Fruit fly (Drosophila melanogaster) whole organism, prepupa: ENCODE data around the gene Tet.

Experiments used
- Blimp-1 ChIP-seq: fragments of 200-800 bp; sonication (Bioruptor generic); optimal IDR thresholded peaks from 3 replicates; lab custom pipeline; 2017; ENCODE audit warnings: missing biosample characterization, missing genetic modification characterization, mild to moderate bottlenecking, moderate library complexity, missing genetic modification reagents
- CG11294 ChIP-seq: fragments of 200-800 bp; sonication (Bioruptor generic); IDR thresholded peaks from 2 replicates; pipeline ENCODE4 v1.3.6; 2022; ENCODE audit warnings: missing biosample characterization, missing genetic modification characterization
- CG11902 ChIP-seq: fragments of 200-800 bp; sonication (Bioruptor generic); optimal IDR thresholded peaks from 3 replicates; lab custom pipeline; 2016; ENCODE audit warnings: missing biosample characterization, missing genetic modification characterization
- CG15336 ChIP-seq: fragments of 200-800 bp; sonication (Bioruptor generic); IDR thresholded peaks from 2 replicates; pipeline ENCODE4 v1.3.6; 2022; ENCODE audit warnings: missing biosample characterization, missing genetic modification characterization
- CG16779 ChIP-seq: fragments of 200-800 bp; sonication (Bioruptor generic); optimal IDR thresholded peaks from 3 replicates; lab custom pipeline; 2017; ENCODE audit warnings: missing biosample characterization, mild to moderate bottlenecking, missing genetic modification characterization
- CG3032 ChIP-seq: fragments of 200-800 bp; optimal IDR thresholded peaks from 2 replicates; lab custom pipeline; 2019; ENCODE audit warnings: missing biosample characterization, mild to moderate bottlenecking, missing genetic modification characterization, moderate library complexity
- CG31627 ChIP-seq: fragments of 200-800 bp; sonication (Bioruptor generic); optimal IDR thresholded peaks from 3 replicates; lab custom pipeline; 2016; ENCODE audit warnings: missing biosample characterization, missing genetic modification characterization
- CG32006 ChIP-seq: fragments of 200-800 bp; sonication (Bioruptor generic); optimal IDR thresholded peaks from 3 replicates; lab custom pipeline; 2017; ENCODE audit warnings: missing biosample characterization, mild to moderate bottlenecking, missing genetic modification characterization
- CG3919 ChIP-seq: fragments of 200-800 bp; sonication (Bioruptor generic); optimal IDR thresholded peaks from 3 replicates; lab custom pipeline; 2016; ENCODE audit warnings: missing biosample characterization, missing genetic modification characterization
- CG4318 ChIP-seq: fragments of 200-800 bp; sonication (Bioruptor generic); optimal IDR thresholded peaks from 3 replicates; lab custom pipeline; 2017; ENCODE audit warnings: missing biosample characterization, mild to moderate bottlenecking, missing genetic modification characterization
- CG6163 ChIP-seq: fragments of 200-800 bp; sonication (Bioruptor generic); IDR thresholded peaks from 3 replicates; pipeline ENCODE4 v1.3.6; 2022; ENCODE audit warnings: missing biosample characterization, missing genetic modification characterization
- CG6276 ChIP-seq: fragments of 200-800 bp; sonication (Bioruptor generic); optimal IDR thresholded peaks from 2 replicates; lab custom pipeline; 2017; ENCODE audit warnings: missing biosample characterization, mild to moderate bottlenecking, missing genetic modification characterization
- CG6792 ChIP-seq: fragments of 200-800 bp; sonication (Bioruptor generic); optimal IDR thresholded peaks from 3 replicates; lab custom pipeline; 2016; ENCODE audit warnings: missing biosample characterization, missing genetic modification characterization
- CG6808 ChIP-seq: fragments of 200-800 bp; sonication (Bioruptor generic); optimal IDR thresholded peaks from 3 replicates; lab custom pipeline; 2017; ENCODE audit warnings: missing biosample characterization, missing genetic modification characterization, mild to moderate bottlenecking, moderate library complexity, missing genetic modification reagents
- CG6854 ChIP-seq: fragments of 200-800 bp; sonication (Bioruptor generic); optimal IDR thresholded peaks from 2 replicates; lab custom pipeline; 2017; ENCODE audit warnings: missing biosample characterization, mild to moderate bottlenecking, missing genetic modification characterization
- CG7368 ChIP-seq: fragments of 200-800 bp; sonication (Bioruptor generic); optimal IDR thresholded peaks from 3 replicates; lab custom pipeline; 2016; ENCODE audit warnings: missing biosample characterization, missing genetic modification characterization
- CG8119 ChIP-seq: fragments of 200-800 bp; sonication (Bioruptor generic); IDR thresholded peaks from 3 replicates; pipeline ENCODE4 v1.3.6; 2022; ENCODE audit warnings: missing biosample characterization, missing genetic modification characterization
- CG8632 ChIP-seq: fragments of 200-800 bp; sonication (Bioruptor generic); optimal IDR thresholded peaks from 3 replicates; lab custom pipeline; 2016; ENCODE audit warnings: missing biosample characterization, missing genetic modification characterization
- CG9139 ChIP-seq: fragments of 200-800 bp; sonication (Bioruptor generic); optimal IDR thresholded peaks from 3 replicates; lab custom pipeline; 2017; ENCODE audit warnings: missing biosample characterization, mild to moderate bottlenecking, missing genetic modification characterization
- Eip75B ChIP-seq: fragments of 200-800 bp; sonication (Bioruptor generic); optimal IDR thresholded peaks from 3 replicates; lab custom pipeline; 2016; ENCODE audit warnings: missing biosample characterization, missing genetic modification characterization
- Eip78C ChIP-seq: fragments of 200-800 bp; sonication (Bioruptor generic); peaks from one replicate; lab custom pipeline; 2016; ENCODE audit warnings: missing biosample characterization, missing genetic modification characterization
- Eip93F ChIP-seq: fragments of 200-800 bp; sonication (Bioruptor generic); optimal IDR thresholded peaks from 2 replicates; lab custom pipeline; 2016; ENCODE audit warnings: missing biosample characterization, mild to moderate bottlenecking, missing genetic modification characterization
- Ets21C ChIP-seq: fragments of 200-800 bp; sonication (Bioruptor generic); optimal IDR thresholded peaks from 3 replicates; lab custom pipeline; 2016; ENCODE audit warnings: missing biosample characterization, missing genetic modification characterization
- Gug ChIP-seq: fragments of 200-800 bp; sonication (Bioruptor generic); IDR thresholded peaks from 2 replicates; pipeline ENCODE4 v1.3.6; 2022; ENCODE audit warnings: missing biosample characterization, missing genetic modification characterization
- Hr38 ChIP-seq: sonication (Bioruptor generic); optimal IDR thresholded peaks from 2 replicates; lab custom pipeline; 2016; ENCODE audit warnings: missing biosample characterization, missing genetic modification characterization
- Hr39 ChIP-seq: fragments of 200-800 bp; sonication (Bioruptor generic); optimal IDR thresholded peaks from 2 replicates; lab custom pipeline; 2016; ENCODE audit warnings: missing biosample characterization, missing genetic modification characterization
- Hr4 ChIP-seq: fragments of 200-800 bp; sonication (Bioruptor generic); optimal IDR thresholded peaks from 3 replicates; lab custom pipeline; 2016; ENCODE audit warnings: missing biosample characterization, missing genetic modification characterization
- Lpt ChIP-seq: fragments of 200-800 bp; sonication (Bioruptor generic); optimal IDR thresholded peaks from 3 replicates; lab custom pipeline; 2016; ENCODE audit warnings: missing biosample characterization, missing genetic modification characterization
- Met ChIP-seq: fragments of 200-800 bp; sonication (Bioruptor generic); optimal IDR thresholded peaks from 3 replicates; lab custom pipeline; 2016; ENCODE audit warnings: missing biosample characterization, missing genetic modification characterization
- OdsH ChIP-seq: fragments of 200-800 bp; sonication (Bioruptor generic); optimal IDR thresholded peaks from 3 replicates; lab custom pipeline; 2016; ENCODE audit warnings: missing biosample characterization, missing genetic modification characterization
- Smox ChIP-seq: fragments of 200-800 bp; sonication (Bioruptor generic); optimal IDR thresholded peaks from 3 replicates; lab custom pipeline; 2016; ENCODE audit warnings: missing biosample characterization, missing genetic modification characterization
- Sox102F ChIP-seq: fragments of 200-800 bp; sonication (Bioruptor generic); optimal IDR thresholded peaks from 2 replicates; lab custom pipeline; 2016; ENCODE audit warnings: missing biosample characterization, mild to moderate bottlenecking, missing genetic modification characterization
- Sox15 ChIP-seq: fragments of 200-800 bp; sonication (Bioruptor generic); optimal IDR thresholded peaks from 3 replicates; lab custom pipeline; 2016; ENCODE audit warnings: missing biosample characterization, missing genetic modification characterization
- acj6 ChIP-seq: fragments of 200-800 bp; sonication (Bioruptor generic); optimal IDR thresholded peaks from 3 replicates; lab custom pipeline; 2016; ENCODE audit warnings: missing biosample characterization, missing genetic modification characterization
- cyc ChIP-seq: fragments of 200-800 bp; sonication (Bioruptor generic); optimal IDR thresholded peaks from 3 replicates; lab custom pipeline; 2016; ENCODE audit warnings: missing biosample characterization, missing genetic modification characterization
- dac ChIP-seq: fragments of 200-800 bp; sonication (Bioruptor generic); optimal IDR thresholded peaks from 2 replicates; lab custom pipeline; 2017; ENCODE audit warnings: missing biosample characterization, mild to moderate bottlenecking, missing genetic modification characterization
- dsx ChIP-seq: fragments of 200-800 bp; optimal IDR thresholded peaks from 3 replicates; lab custom pipeline; 2019; ENCODE audit warnings: missing biosample characterization, mild to moderate bottlenecking, missing genetic modification characterization, moderate library complexity; ENCODE audit not compliant: poor library complexity, severe bottlenecking
- eg ChIP-seq: fragments of 200-800 bp; sonication (Bioruptor generic); IDR thresholded peaks from 3 replicates; pipeline ENCODE4 v1.3.6; 2022; ENCODE audit warnings: missing biosample characterization, missing genetic modification characterization
- esn ChIP-seq: fragments of 200-800 bp; sonication (Bioruptor generic); optimal IDR thresholded peaks from 2 replicates; lab custom pipeline; 2016; ENCODE audit warnings: missing biosample characterization, mild to moderate bottlenecking, missing genetic modification characterization, moderate library complexity
- fd85E ChIP-seq: fragments of 200-800 bp; sonication (Bioruptor generic); optimal IDR thresholded peaks from 3 replicates; lab custom pipeline; 2016; ENCODE audit warnings: missing biosample characterization, missing genetic modification characterization
- fkh ChIP-seq: fragments of 200-800 bp; sonication (Bioruptor generic); optimal IDR thresholded peaks from 3 replicates; lab custom pipeline; 2017; ENCODE audit warnings: missing biosample characterization, mild to moderate bottlenecking, missing genetic modification characterization, moderate library complexity
- net ChIP-seq: fragments of 200-800 bp; sonication (Bioruptor generic); optimal IDR thresholded peaks from 3 replicates; lab custom pipeline; 2016; ENCODE audit warnings: missing biosample characterization, missing genetic modification characterization
- pdm3 ChIP-seq: fragments of 200-800 bp; sonication (Bioruptor generic); optimal IDR thresholded peaks from 3 replicates; lab custom pipeline; 2016; ENCODE audit warnings: missing biosample characterization, missing genetic modification characterization
- salr ChIP-seq, 2 experiments: fragments of 200-800 bp; sonication (Bioruptor generic); optimal IDR thresholded peaks; 3 replicates each; lab custom pipeline; 2016 to 2018; ENCODE audit warnings: missing biosample characterization in 2 of 2, missing genetic modification characterization in 2 of 2, mild to moderate bottlenecking in 1 of 2
- spab ChIP-seq: fragments of 200-800 bp; sonication (Bioruptor generic); optimal IDR thresholded peaks from 2 replicates; lab custom pipeline; 2017; ENCODE audit warnings: missing biosample characterization, mild to moderate bottlenecking, missing genetic modification characterization, missing genetic modification reagents
- ss ChIP-seq, 2 experiments: fragments of 200-800 bp; sonication (Bioruptor generic); optimal IDR thresholded peaks; 2 replicates in 1 of 2; 3 replicates in 1 of 2; lab custom pipeline; 2017 to 2018; ENCODE audit warnings: mild to moderate bottlenecking in 2 of 2, missing biosample characterization in 2 of 2, missing genetic modification characterization in 2 of 2, moderate library complexity in 1 of 2
- topi ChIP-seq: fragments of 200-800 bp; sonication (Bioruptor generic); optimal IDR thresholded peaks from 3 replicates; lab custom pipeline; 2016; ENCODE audit warnings: missing biosample characterization, missing genetic modification characterization
- vri ChIP-seq: fragments of 200-800 bp; sonication (Bioruptor generic); optimal IDR thresholded peaks from 3 replicates; lab custom pipeline; 2016; ENCODE audit warnings: missing biosample characterization, mild to moderate bottlenecking, missing genetic modification characterization

Tet gene

dm6 chr3L:2879827-2880131 is 821 bp upstream of the Tet start (continued):
- TF ChIP-seq ss (GFP tag; optimal IDR thresholded peaks at IDR 0.05; lab: Kevin White, UChicago) (peak; percentile 76 to 77), dac (GFP tag; lab: Kevin White, UChicago) (no peak), fd85E (GFP tag; lab: Kevin White, UChicago) (no peak), eg (peak; percentile 86), CG6808 (GFP tag; lab: Kevin White, UChicago) (peak; percentile 68), CG7368 (GFP tag; lab: Kevin White, UChicago) (peak; percentile 52), spab (GFP tag; lab: Kevin White, UChicago) (peak; percentile 68), net (GFP tag; lab: Kevin White, UChicago) (no peak), cyc (peak; percentile 66), pdm3 (peak; percentile 40), CG4318 (GFP tag; lab: Kevin White, UChicago) (peak; percentile 28), CG6854 (GFP tag; lab: Kevin White, UChicago) (no peak), Eip78C (peak; percentile 92), CG6792 (peak; percentile 31), Eip75B (peak; percentile 61), CG31627 (peak; percentile 8), salr (GFP tag; optimal IDR thresholded peaks at IDR 0.05; lab: Kevin White, UChicago) (peak in 1 of 2 experiments; percentile 43), CG8119 (GFP tag; lab: Robert Waterston, UW) (peak; percentile 74), CG8632 (GFP tag; lab: Kevin White, UChicago) (no peak), CG11902 (GFP tag; lab: Kevin White, UChicago) (peak; percentile 30), OdsH (GFP tag; lab: Kevin White, UChicago) (no peak), CG16779 (tag; lab: Kevin White, UChicago) (peak; percentile 47), CG11294 (GFP tag; lab: Robert Waterston, UW) (peak; percentile 81), CG9139 (GFP tag; lab: Kevin White, UChicago) (peak; percentile 62), vri (GFP tag; lab: Kevin White, UChicago) (no peak), Hr38 (GFP tag; lab: Kevin White, UChicago) (no peak), Hr4 (GFP tag; lab: Kevin White, UChicago) (peak; percentile 30), Gug (GFP tag; lab: Robert Waterston, UW) (peak; percentile 83), CG6163 (GFP tag; lab: Robert Waterston, UW) (peak; percentile 86), Sox15 (no peak), Smox (no peak), CG3032 (peak; percentile 82), acj6 (GFP tag; lab: Kevin White, UChicago) (peak; percentile 7), Lpt (GFP tag; lab: Kevin White, UChicago) (peak; percentile 21), fkh (GFP tag; lab: Kevin White, UChicago) (no peak), Eip93F (GFP tag; lab: Kevin White, UChicago) (no peak)
- TF ChIP-seq, all 60 proteins: peak for 42

dm6 chr3L:2874031-2874430 is 4.9 kb downstream of the Tet start:
- TF ChIP-seq CG7368 (GFP tag; lab: Kevin White, UChicago) (no peak), Gug (GFP tag; lab: Robert Waterston, UW) (no peak), Hr38 (GFP tag; lab: Kevin White, UChicago) (no peak), topi (GFP tag; lab: Kevin White, UChicago) (no peak), Eip75B (no peak), CG11294 (GFP tag; lab: Robert Waterston, UW) (no peak), dsx (GFP tag; lab: Kevin White, UChicago) (peak; percentile 70), Ets21C (GFP tag; lab: Kevin White, UChicago) (no peak), acj6 (GFP tag; lab: Kevin White, UChicago) (no peak), Hr4 (GFP tag; lab: Kevin White, UChicago) (no peak), esn (no peak), Met (GFP tag; lab: Kevin White, UChicago) (no peak), Eip93F (GFP tag; lab: Kevin White, UChicago) (no peak), Blimp-1 (GFP tag; lab: Kevin White, UChicago) (peak; percentile 80), spab (GFP tag; lab: Kevin White, UChicago) (no peak), Lpt (GFP tag; lab: Kevin White, UChicago) (no peak), Sox15 (no peak), fkh (GFP tag; lab: Kevin White, UChicago) (no peak), Hr39 (GFP tag; lab: Kevin White, UChicago) (no peak), CG16779 (tag; lab: Kevin White, UChicago) (no peak), net (GFP tag; lab: Kevin White, UChicago) (peak; percentile 4), ss (GFP tag; optimal IDR thresholded peaks at IDR 0.05; lab: Kevin White, UChicago) (peak; percentile 67 to 68), pdm3 (no peak), CG31627 (no peak), CG32006 (no peak), CG8632 (GFP tag; lab: Kevin White, UChicago) (no peak), CG3919 (GFP tag; lab: Kevin White, UChicago) (no peak), Smox (no peak), CG8119 (GFP tag; lab: Robert Waterston, UW) (no peak), CG6276 (GFP tag; lab: Kevin White, UChicago) (no peak), Eip78C (peak; percentile 42), CG3032 (no peak), CG6792 (no peak), Sox102F (GFP tag; lab: Kevin White, UChicago) (no peak), CG15336 (GFP tag; lab: Robert Waterston, UW) (no peak)
